Worm (Caenorhabditis elegans) whole organism, dauer: Measurements from ENCODE around the gene F54E7.9.

Experiments used
- unc-62 ChIP-seq: sonication (generic microtip); optimal IDR thresholded peaks from 2 replicates; lab custom pipeline; 2017; ENCODE audit warnings: missing biosample characterization, missing genetic modification reagents, missing genetic modification characterization

F54E7.9 gene

DNA sequence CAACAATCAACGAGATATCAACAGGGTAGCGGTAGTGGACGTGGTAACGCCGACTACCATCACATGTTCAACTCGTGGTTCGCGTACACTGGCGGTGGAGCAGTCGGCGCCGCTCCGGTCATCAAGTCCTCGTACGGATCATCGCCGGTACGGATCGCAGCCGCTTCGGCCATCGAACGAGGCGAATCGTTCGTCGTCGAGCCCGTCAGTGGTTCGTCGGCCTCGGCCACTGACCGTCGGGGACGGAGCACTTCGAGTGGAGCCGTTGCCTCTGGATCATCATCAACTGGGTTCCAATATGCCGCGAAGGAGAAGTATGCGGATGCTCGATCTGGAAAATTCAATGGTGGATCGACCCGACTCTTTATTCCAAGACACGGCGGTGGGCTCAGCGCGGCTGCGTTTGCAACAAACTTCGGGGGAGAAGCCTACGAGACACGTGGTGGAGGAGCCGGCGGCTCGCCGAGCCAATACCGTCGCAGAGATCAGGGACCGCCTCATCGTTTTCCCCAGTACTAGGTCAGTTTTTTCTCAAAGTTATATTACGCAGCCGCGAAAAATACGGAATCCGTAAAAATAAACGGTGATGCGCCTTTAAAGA is 2.2 kb downstream of the F54E7.9 start:
- TF ChIP-seq unc-62 (GFP tag; lab: Kevin White, UChicago): no peak

DNA sequence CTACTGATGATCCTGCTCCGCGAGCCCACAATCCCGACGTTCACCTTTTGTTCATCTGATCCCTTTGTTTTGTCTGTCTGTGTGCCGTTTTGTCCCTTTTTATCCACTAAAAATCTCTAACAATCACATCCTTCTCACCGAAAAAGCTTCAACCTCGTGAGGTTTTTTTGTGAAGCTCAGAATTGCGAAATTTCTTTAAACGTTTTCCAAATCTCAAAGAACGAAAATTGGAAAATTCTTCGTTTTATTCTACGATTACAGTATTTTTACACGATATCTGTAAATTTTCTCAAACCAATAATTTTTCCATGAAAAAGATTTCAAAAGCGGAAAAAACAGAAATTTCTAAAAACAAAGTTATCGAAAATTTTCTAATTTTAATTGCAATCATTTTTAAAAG is 3.5 kb downstream of the F54E7.9 start:
- no peak for TF ChIP-seq unc-62 (GFP tag; lab: Kevin White, UChicago)

DNA sequence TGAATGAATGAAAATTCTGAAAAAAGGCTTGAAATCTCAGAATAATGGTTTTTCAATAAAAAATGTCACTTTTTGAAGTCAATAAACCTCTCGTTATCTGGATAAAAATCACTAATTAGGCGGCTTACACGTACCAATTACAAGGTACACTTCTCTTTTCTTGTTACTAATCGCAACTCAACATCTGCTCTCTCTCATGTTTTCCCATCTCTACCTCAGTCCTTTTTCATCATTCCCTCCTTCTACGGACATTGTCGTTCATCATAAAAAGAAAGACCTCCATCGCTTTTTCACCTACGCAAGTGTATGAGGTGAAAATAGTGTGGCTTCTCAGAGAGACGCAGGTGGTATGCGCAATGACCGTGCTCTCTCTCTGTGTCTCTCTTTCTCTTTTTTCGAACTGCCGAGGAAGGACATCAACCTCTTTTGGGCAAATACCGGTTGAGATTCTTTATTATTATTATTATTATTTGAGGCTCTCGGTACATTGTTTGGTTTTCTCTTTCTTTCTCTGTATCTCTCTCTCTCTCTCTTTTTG is 9.7 kb downstream of the F54E7.9 start:
- TF ChIP-seq unc-62 (GFP tag; lab: Kevin White, UChicago): no peak

DNA sequence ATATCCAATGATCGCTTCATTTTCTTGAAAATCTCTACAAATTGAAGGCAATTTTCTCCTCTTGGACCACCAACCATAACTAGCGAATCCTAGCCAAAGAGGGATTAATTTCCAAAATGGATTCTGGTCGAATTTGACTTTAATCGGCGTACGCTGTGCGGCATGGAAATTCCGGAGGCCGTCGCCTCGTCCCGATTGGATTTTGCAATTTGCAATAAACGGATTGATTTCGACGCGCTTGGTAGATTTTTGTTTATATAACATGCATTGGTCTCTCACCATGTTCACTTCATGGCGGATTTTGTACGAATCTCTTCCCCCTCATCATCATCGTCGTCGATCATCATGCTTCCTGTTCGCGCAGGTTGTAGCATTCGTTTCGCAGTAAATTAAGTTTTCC is 12.0 kb downstream of the F54E7.9 start:
- no peak for TF ChIP-seq unc-62 (GFP tag; lab: Kevin White, UChicago)

DNA sequence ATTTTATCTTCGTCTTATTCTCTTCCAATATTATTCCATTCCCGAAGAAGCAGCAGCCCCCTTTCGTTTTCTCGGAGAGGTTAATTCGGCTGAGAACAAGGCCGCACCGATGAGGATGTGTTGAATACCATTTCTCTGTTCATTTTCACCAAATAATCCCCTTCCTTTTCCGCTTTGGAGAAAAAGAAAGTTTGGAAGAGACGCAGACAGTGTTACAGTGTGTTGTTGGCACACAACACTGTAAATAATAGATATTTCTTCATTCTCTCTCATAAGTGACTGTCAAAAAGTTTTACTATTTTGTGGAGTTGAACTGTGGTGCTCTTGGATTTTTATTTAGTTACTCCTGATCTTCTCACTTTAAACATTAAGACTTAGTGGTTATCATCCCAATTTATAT is 12.4 kb downstream of the F54E7.9 start:
- no peak for TF ChIP-seq unc-62 (GFP tag; lab: Kevin White, UChicago)

DNA sequence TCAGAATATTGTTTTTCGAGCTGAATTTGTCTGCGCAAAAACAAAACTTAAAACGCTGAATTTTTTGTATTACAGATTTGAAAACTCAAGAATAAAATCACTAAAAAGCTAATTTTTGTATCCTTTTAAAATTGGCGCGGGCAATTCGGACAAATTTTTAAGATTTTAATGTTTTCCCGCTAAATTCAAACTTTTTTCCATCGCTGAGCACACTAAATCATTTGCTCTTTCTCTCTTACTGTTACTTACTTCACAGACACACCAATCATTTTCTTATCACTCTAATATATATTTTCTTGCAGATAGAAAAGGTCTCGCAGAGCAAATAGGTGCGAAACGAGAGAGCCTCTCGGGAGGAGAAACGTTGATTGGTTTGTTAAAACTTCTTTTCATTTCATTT is 13.8 kb downstream of the F54E7.9 start, which contains the start of gene par-3:
TSS of gene par-3 (plus strand) at position 301 of the 400 bp plus-strand sequence.
- no peak for TF ChIP-seq unc-62 (GFP tag; lab: Kevin White, UChicago)

DNA sequence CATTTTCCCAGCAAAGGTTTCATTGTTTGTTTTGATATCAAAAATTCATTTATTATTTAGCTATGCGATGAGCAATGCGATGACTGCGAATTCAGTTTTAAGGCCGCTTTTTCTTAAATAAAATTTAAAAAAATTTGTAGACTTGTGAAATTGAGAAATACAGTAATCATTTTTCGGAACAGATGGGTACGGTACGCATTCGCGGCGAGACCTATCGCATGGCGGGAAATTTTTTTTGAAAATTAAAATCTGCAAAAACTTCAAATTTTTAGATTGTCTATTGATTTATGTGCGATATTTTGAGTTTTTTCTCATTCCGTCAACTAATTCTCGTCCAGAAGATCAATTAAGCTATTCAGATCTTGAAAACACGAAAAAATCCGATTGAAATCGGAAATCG is 14.2 kb downstream of the F54E7.9 start:
- TF ChIP-seq unc-62 (GFP tag; lab: Kevin White, UChicago): no peak

DNA sequence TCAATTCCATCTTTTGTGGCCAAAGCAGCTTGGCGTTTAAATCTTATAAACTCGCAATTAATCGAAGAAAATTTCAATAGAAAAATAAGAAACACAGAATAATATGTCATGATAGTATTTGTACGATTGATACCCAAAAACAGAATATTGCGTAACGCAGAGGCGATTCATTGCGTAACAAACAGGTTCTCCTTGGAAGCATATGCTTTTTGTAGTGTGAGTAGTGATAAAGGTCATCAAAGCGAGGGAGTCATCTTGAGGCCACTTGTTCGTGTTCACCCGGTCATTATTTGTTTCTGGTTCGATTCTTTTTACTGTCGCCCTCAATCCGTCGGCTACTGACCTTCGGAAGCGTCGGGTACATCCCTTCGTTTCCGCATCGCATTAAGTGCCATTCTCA is 16.7 kb downstream of the F54E7.9 start, which contains the start of gene F54E7.6:
TSS of gene F54E7.6 (minus strand) at position 110 of the 400 bp plus-strand sequence.
- no peak for TF ChIP-seq unc-62 (GFP tag; lab: Kevin White, UChicago)

DNA sequence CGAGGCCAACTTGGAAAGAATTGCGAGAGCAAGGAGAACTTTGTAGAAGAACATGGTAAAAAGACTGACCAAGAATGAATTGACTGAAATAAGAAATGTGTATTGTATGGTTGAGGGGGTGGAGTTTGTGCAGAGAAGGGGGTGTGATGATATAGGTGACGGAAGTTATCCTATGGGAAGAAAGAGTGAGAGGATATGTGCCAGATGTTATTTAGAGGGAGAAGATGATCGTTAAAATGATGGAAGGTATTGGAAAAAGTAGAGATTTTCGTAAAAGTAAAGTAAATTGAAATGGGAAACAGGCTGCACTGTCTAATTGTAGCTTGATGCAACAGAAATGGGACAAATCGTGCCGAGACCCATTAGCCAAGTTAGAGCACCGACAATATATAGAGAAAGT is 20.7 kb downstream of the F54E7.9 start, which contains the start of gene sdz-21:
TSS of gene sdz-21 (minus strand) at position 101 of the 400 bp plus-strand sequence.
- no peak for TF ChIP-seq unc-62 (GFP tag; lab: Kevin White, UChicago)

DNA sequence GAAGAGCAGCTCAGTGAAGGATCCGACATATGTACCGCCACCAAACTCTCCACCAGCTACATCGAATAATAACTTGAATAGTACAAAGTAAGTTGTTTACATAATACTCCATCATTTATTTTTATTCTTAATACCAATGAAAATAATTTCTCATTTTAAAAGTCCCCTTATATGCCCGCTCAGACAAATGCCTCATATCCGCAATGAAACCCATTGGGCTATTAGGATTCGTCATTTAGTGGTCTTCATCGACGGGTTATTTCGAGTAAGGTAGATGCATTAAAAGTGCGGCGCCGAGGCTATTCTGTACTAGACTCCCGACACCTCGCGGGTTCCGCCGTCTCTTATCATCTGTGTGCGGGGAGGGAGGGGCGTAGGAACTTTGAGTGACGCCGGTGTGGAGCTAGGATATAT is 24.0 kb downstream of the F54E7.9 start:
- TF ChIP-seq unc-62 (GFP tag; lab: Kevin White, UChicago): no peak

DNA sequence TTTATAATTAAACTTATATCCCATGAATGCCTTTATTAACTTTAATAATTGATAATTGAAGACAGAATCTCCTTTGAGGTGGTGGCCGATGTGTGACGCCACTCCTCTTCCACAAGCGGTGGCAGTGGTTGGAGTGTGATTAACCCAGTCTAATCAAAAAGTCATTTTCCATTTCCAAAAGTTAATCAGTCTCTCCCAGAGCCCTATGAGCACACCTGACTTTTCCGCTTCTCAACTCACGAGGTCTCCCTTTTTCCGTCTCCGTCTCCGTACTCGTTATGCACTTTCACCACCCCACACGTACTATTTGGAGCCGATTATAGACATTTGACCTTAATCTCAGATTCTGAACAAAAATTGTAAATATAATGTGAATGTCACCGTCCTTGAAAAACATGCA is 35.0 kb downstream of the F54E7.9 start:
- TF ChIP-seq unc-62 (GFP tag; lab: Kevin White, UChicago): no peak

DNA sequence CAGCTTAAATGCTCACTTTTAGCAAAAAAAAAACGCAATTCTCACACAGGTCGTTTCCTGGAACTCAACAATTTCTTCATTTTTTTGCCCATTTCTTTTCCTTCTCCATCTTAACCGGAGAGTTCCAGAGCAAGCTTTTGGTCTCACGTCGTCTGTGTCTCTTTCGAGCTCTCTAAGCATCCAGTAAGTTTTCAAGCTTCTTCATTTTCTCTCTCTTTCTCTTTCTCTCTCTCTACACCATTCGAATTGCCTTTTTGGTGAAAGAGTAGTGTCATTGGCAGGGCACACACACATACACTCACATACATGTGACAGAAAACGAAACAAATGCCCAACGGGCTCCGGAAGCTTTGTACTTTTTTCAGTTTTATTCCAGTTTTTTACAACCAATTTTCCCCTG is 37.8 kb downstream of the F54E7.9 start:
- TF ChIP-seq unc-62 (GFP tag; lab: Kevin White, UChicago): no peak

DNA sequence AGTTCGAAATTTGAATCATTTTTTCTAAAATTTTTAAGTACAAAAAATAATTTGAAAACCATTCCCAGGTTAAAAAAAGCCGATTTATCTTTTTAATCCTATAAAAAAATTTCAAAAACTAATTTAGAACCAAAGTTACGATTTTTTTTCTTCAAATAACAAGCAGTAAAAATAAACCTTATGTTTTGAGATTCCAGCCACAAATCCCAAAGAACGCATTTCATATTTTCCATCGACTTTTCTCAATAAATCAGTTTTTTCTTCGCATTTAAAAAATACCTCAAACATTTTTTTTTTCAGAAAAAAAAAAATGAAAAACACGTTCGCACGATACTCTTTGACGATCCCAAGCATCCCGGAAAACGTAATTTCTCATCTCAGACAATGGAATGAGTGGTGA is 42.5 kb downstream of the F54E7.9 start, which contains the start of gene ckk-1:
TSS of gene ckk-1 (plus strand) at position 301 of the 400 bp plus-strand sequence.
- no peak for TF ChIP-seq unc-62 (GFP tag; lab: Kevin White, UChicago)

DNA sequence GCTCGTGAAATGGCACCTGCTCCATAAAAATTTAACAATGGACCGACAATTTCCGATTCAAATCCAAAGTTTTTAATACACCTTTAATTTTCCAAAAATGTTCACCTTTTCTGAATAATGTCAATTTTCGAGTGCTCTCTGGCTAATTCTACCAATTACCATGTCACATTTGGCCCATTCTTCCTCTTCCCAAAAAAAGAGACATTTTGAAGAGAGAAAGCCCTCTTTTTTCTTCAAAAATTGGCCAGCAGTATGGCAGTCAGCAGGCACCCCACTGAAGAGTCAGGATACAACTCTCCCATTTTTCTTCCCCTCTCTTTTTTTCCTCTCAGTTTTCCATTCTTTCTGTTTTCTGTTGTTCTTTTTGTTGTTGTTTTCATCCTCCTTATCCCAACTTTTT is 43.2 kb downstream of the F54E7.9 start:
- no peak for TF ChIP-seq unc-62 (GFP tag; lab: Kevin White, UChicago)

DNA sequence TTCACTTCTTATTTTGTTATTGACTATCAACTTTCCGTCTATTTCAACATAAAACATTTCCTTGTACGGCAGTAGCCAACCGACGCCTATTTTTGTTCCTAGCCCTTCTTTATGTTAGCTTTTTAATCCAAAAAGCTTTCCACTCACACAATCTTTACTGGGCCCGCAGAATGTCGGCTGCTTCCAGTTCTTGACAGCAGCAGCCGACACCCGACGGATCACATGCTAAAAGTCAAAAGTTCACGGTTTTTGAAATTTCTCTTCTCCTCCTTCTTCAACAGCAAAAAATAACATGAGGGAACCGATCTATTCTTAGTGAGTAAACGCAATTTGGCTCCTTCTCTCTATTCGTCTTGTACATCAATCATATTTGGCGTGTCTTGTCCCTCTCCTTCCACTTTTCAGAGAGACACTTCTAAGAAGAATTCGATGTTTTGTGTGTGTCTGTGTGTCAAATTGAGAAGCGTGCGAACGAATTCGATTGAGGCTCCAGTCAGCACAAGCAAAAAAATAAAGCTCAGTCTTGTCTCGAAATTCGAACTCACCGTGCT is 45.2 kb downstream of the F54E7.9 start:
- TF ChIP-seq unc-62 (GFP tag; lab: Kevin White, UChicago): no peak

DNA sequence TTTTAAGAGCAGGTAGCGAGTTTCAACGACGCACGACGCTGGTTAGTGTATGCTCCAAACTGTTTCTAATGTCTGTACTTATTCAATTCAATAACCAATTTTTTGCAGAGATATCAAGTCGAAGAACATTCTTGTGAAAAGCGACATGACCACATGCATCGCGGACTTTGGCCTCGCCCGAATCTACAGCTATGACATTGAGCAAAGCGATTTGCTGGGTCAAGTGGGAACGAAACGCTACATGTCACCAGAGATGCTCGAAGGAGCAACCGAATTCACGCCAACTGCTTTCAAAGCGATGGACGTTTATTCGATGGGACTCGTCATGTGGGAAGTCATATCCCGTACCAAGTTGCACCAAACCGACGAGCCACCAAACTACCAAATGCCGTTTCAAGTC is 47.3 kb downstream of the F54E7.9 start:
- TF ChIP-seq unc-62 (GFP tag; lab: Kevin White, UChicago): no peak

DNA sequence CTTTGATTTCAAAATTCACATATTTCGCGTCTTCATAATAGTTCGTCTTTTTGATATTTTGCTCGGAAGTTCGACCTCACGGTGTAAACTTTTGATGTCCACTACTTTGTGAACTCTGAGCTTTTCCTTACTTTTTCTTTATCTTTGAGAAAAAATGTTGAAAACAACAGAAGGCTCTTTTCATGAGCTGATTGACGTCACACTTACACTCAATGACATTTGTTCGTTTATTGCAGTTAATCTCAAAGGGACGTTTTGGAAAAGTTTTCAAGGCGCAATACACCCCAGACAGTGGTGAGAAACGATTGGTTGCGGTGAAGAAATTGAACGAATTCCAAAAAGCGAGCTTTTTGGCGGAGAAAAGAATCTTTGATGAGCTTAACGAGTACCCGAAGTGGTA is 48.5 kb downstream of the F54E7.9 start:
- no peak for TF ChIP-seq unc-62 (GFP tag; lab: Kevin White, UChicago)
